Fruit fly (Drosophila melanogaster) whole organism, embryonic: Measurements from ENCODE around the gene Mst57Db.

ENCODE experiments used
- CG11247 ChIP-seq: fragments of 200-800 bp; sonication (Bioruptor generic); IDR thresholded peaks from 2 replicates; pipeline ENCODE4 v1.3.6; 2022; ENCODE audit warnings: missing biosample characterization, missing genetic modification characterization
- CG4820 ChIP-seq: fragments of 200-800 bp; sonication (Bioruptor generic); optimal IDR thresholded peaks from 3 replicates; lab custom pipeline; 2016; ENCODE audit warnings: missing biosample characterization, missing genetic modification characterization
- CG6254 ChIP-seq: fragments of 200-800 bp; sonication (Bioruptor generic); optimal IDR thresholded peaks from 3 replicates; lab custom pipeline; 2017; ENCODE audit warnings: mild to moderate bottlenecking, missing biosample characterization, missing genetic modification reagents, missing genetic modification characterization
- CG8478 ChIP-seq: fragments of >200 bp; optimal IDR thresholded peaks from 2 replicates; lab custom pipeline; 2018
- CTCF ChIP-seq: fragments of 200-800 bp; sonication (Bioruptor generic); optimal IDR thresholded peaks from 2 replicates; lab custom pipeline; 2017; ENCODE audit warnings: missing biosample characterization, mild to moderate bottlenecking, missing genetic modification characterization, moderate library complexity
- HmgD ChIP-seq: fragments of 200-800 bp; sonication (Bioruptor generic); optimal IDR thresholded peaks from 3 replicates; lab custom pipeline; 2016; ENCODE audit warnings: missing biosample characterization, missing genetic modification characterization
- HmgZ ChIP-seq: fragments of 200-800 bp; sonication (Bioruptor generic); optimal IDR thresholded peaks from 2 replicates; lab custom pipeline; 2018; ENCODE audit warnings: missing biosample characterization, mild to moderate bottlenecking, missing genetic modification characterization
- YL-1 ChIP-seq: fragments of 200-800 bp; sonication (Bioruptor generic); optimal IDR thresholded peaks from 3 replicates; lab custom pipeline; 2017; ENCODE audit warnings: missing biosample characterization, mild to moderate bottlenecking, missing genetic modification characterization
- chn ChIP-seq: fragments of 200-800 bp; sonication (Bioruptor generic); optimal IDR thresholded peaks from 2 replicates; lab custom pipeline; 2016; ENCODE audit warnings: missing biosample characterization, missing genetic modification characterization
- lola ChIP-seq, 3 experiments: fragments of >200 bp in 2 of 3; fragments of 200-800 bp in 1 of 3; sonication (Bioruptor generic) in 1 of 3; optimal IDR thresholded peaks; 2 replicates each; lab custom pipeline; 2017 to 2019; ENCODE audit warnings: missing biosample characterization in 3 of 3, missing genetic modification characterization in 3 of 3, mild to moderate bottlenecking in 1 of 3, moderate library complexity in 1 of 3
- maf-S ChIP-seq: fragments of 200-800 bp; sonication (Bioruptor generic); optimal IDR thresholded peaks from 2 replicates; lab custom pipeline; 2016; ENCODE audit warnings: missing biosample characterization, missing genetic modification characterization

DNA sequence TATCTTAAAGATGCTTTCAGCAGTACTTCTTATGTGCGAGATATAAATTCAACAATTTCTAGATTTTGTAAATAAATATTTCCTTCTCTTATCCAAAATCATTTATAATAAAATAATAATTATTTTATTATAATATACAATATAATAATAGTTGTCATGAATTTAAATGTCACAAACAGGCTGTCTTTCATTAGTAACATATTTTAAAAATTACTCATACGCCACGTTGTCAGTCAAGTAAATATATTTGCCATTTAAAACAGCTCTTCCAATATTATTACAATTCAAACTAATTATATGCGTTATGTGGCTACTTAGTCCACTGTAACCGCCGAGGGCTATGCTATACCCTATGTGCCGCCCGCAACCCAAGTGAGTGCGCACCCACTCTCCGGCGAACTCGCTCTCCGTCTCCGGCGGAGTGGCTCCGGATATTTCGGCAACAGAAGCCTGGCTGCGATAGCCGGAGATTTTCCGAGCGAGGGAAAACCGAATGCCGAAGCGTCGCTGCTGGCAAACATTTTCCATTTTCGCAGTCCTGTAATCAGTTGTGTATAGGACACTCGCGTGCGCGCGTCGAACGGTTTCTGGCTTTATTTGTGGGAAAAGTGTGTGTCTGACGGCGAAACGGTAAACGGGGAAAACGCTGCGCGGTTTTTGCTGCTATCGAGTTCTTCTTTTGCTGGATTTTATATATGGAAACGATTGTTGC, 25.0 kb upstream of the Mst57Db start, which contains the start of gene CG5890:
- TF ChIP-seq CTCF (GFP tag; lab: Kevin White, UChicago) (no peak), CG8478 (lab: Kevin White, UChicago) (no peak), maf-S (GFP tag; lab: Kevin White, UChicago) (no peak), CG4820 (no peak), chn (no peak), HmgD (GFP tag; lab: Kevin White, UChicago) (no peak), YL-1 (no peak), HmgZ (tag; lab: Kevin White, UChicago) (no peak), lola (GFP tag; optimal IDR thresholded peaks at IDR 0.05; lab: Kevin White, UChicago) (no peak), CG11247 (GFP tag; lab: Robert Waterston, UW) (no peak), CG6254 (no peak)
